Fruit fly (Drosophila melanogaster) whole organism, embryonic: ENCODE results near the gene Doc2.

Source experiments
- Antp ChIP-seq: fragments of 200-800 bp; sonication (Bioruptor generic); optimal IDR thresholded peaks from 3 replicates; lab custom pipeline; 2016; ENCODE audit warnings: missing biosample characterization, missing genetic modification characterization
- Bgb ChIP-seq: fragments of 200-800 bp; sonication (Bioruptor generic); IDR thresholded peaks from 2 replicates; pipeline ENCODE4 v1.3.6; 2022; ENCODE audit warnings: missing biosample characterization, missing genetic modification characterization; ENCODE audit not compliant: partially characterized antibody
- CG10209 ChIP-seq: fragments of 200-800 bp; sonication (Bioruptor generic); optimal IDR thresholded peaks from 3 replicates; lab custom pipeline; 2017; ENCODE audit warnings: missing biosample characterization, mild to moderate bottlenecking, missing genetic modification characterization, missing genetic modification reagents
- CG10321 ChIP-seq: fragments of 200-800 bp; sonication (Bioruptor generic); IDR thresholded peaks from 2 replicates; pipeline ENCODE4 v1.3.6; 2022; ENCODE audit warnings: missing biosample characterization, missing genetic modification characterization
- CG10565 ChIP-seq: fragments of 200-800 bp; sonication (Bioruptor generic); optimal IDR thresholded peaks from 3 replicates; lab custom pipeline; 2016; ENCODE audit warnings: missing biosample characterization, mild to moderate bottlenecking, missing genetic modification characterization
- CG10959 ChIP-seq: fragments of 200-800 bp; sonication (Bioruptor generic); IDR thresholded peaks from 2 replicates; pipeline ENCODE4 v1.3.6; 2022; ENCODE audit warnings: missing biosample characterization, missing genetic modification characterization
- CG11504 ChIP-seq: fragments of 200-800 bp; sonication (Bioruptor generic); optimal IDR thresholded peaks from 3 replicates; lab custom pipeline; 2019; ENCODE audit warnings: missing biosample characterization, mild to moderate bottlenecking, missing genetic modification characterization, moderate library complexity
- CG12219 ChIP-seq: fragments of 200-800 bp; sonication (Bioruptor generic); optimal IDR thresholded peaks from 3 replicates; lab custom pipeline; 2018; ENCODE audit warnings: missing biosample characterization, mild to moderate bottlenecking, missing genetic modification characterization
- CG14441 ChIP-seq: fragments of 200-800 bp; sonication (Bioruptor generic); IDR thresholded peaks from 2 replicates; pipeline ENCODE4 v1.3.6; 2022; ENCODE audit warnings: missing biosample characterization, missing genetic modification characterization
- CG14667 ChIP-seq: fragments of 200-800 bp; sonication (Bioruptor generic); IDR thresholded peaks from 2 replicates; pipeline ENCODE4 v1.3.6; 2022; ENCODE audit warnings: missing biosample characterization, missing genetic modification characterization
- CG15696 ChIP-seq: fragments of 200-800 bp; sonication (Bioruptor generic); optimal IDR thresholded peaks from 2 replicates; lab custom pipeline; 2019; ENCODE audit warnings: missing biosample characterization, mild to moderate bottlenecking, missing genetic modification characterization, moderate library complexity
- CG17328 ChIP-seq: fragments of 200-800 bp; sonication (Bioruptor generic); IDR thresholded peaks from 2 replicates; pipeline ENCODE4 v1.3.6; 2022; ENCODE audit warnings: missing biosample characterization, missing genetic modification characterization
- CG17385 ChIP-seq: fragments of 200-800 bp; sonication (Bioruptor generic); optimal IDR thresholded peaks from 3 replicates; lab custom pipeline; 2018; ENCODE audit warnings: missing biosample characterization, mild to moderate bottlenecking, missing genetic modification characterization
- CG17829 ChIP-seq: fragments of 200-800 bp; optimal IDR thresholded peaks from 2 replicates; lab custom pipeline; 2019; ENCODE audit warnings: missing biosample characterization, mild to moderate bottlenecking, missing genetic modification characterization, moderate library complexity
- CG18262 ChIP-seq: fragments of 200-800 bp; optimal IDR thresholded peaks from 3 replicates; lab custom pipeline; 2019; ENCODE audit warnings: missing biosample characterization, mild to moderate bottlenecking, missing genetic modification characterization, moderate library complexity
- CG4282 ChIP-seq: fragments of 200-800 bp; sonication (Bioruptor generic); optimal IDR thresholded peaks from 2 replicates; lab custom pipeline; 2016; ENCODE audit warnings: missing biosample characterization, missing genetic modification characterization
- CG4617 ChIP-seq: fragments of 200-800 bp; sonication (Bioruptor generic); optimal IDR thresholded peaks from 3 replicates; lab custom pipeline; 2016; ENCODE audit warnings: missing biosample characterization, missing genetic modification characterization, borderline replicate concordance
- CG6272 ChIP-seq: fragments of 200-800 bp; sonication (Bioruptor generic); IDR thresholded peaks from 2 replicates; pipeline ENCODE4 v1.3.6; 2022; ENCODE audit warnings: missing biosample characterization, missing genetic modification characterization
- CG6854 ChIP-seq: fragments of 200-800 bp; sonication (Bioruptor generic); optimal IDR thresholded peaks from 3 replicates; lab custom pipeline; 2017; ENCODE audit warnings: missing biosample characterization, mild to moderate bottlenecking, missing genetic modification characterization
- CG7745 ChIP-seq: fragments of 200-800 bp; sonication (Bioruptor generic); optimal IDR thresholded peaks from 2 replicates; lab custom pipeline; 2018; ENCODE audit warnings: missing biosample characterization, mild to moderate bottlenecking, missing genetic modification characterization, moderate library complexity
- CG8290 ChIP-seq, 3 experiments: fragments of 200-800 bp; sonication (Bioruptor generic); optimal IDR thresholded peaks; 2 replicates each; lab custom pipeline; 2016 to 2019; ENCODE audit warnings: missing biosample characterization in 3 of 3, missing genetic modification characterization in 3 of 3, mild to moderate bottlenecking in 2 of 3, moderate library complexity in 1 of 3
- CG8765 ChIP-seq: fragments of 200-800 bp; sonication (Bioruptor generic); IDR thresholded peaks from 2 replicates; pipeline ENCODE4 v1.3.6; 2022; ENCODE audit warnings: missing biosample characterization, missing genetic modification characterization
- CkIIα-i1 ChIP-seq: fragments of 200-800 bp; sonication (Bioruptor generic); IDR thresholded peaks from 2 replicates; pipeline ENCODE4 v1.3.6; 2022; ENCODE audit warnings: missing biosample characterization, missing genetic modification characterization
- CoRest ChIP-seq: fragments of 200-800 bp; sonication (Bioruptor generic); optimal IDR thresholded peaks from 3 replicates; lab custom pipeline; 2018; ENCODE audit warnings: missing biosample characterization, mild to moderate bottlenecking, missing genetic modification characterization, moderate library complexity
- CrebB ChIP-seq: fragments of 200-800 bp; sonication (Bioruptor generic); optimal IDR thresholded peaks from 3 replicates; lab custom pipeline; 2018; ENCODE audit warnings: missing biosample characterization, mild to moderate bottlenecking, missing genetic modification characterization
- D ChIP-seq, 2 experiments: fragments of 200-800 bp in 1 of 2; fragments of >200 bp in 1 of 2; sonication (Bioruptor generic) in 1 of 2; optimal IDR thresholded peaks; 2 replicates in 1 of 2; 3 replicates in 1 of 2; lab custom pipeline; 2017; ENCODE audit warnings: mild to moderate bottlenecking in 1 of 2, missing biosample characterization in 1 of 2, missing genetic modification characterization in 1 of 2, missing genetic modification reagents in 1 of 2
- Deaf1 ChIP-seq: fragments of 200-800 bp; optimal IDR thresholded peaks from 3 replicates; lab custom pipeline; 2019; ENCODE audit warnings: missing biosample characterization, mild to moderate bottlenecking, missing genetic modification characterization, moderate library complexity
- Elba2 ChIP-seq: fragments of 200-800 bp; sonication (Bioruptor generic); optimal IDR thresholded peaks from 3 replicates; lab custom pipeline; 2016; ENCODE audit warnings: missing biosample characterization, missing genetic modification characterization
- H15 ChIP-seq: fragments of 200-800 bp; sonication (Bioruptor generic); IDR thresholded peaks from 3 replicates; pipeline ENCODE4 v1.3.6; 2022; ENCODE audit warnings: missing biosample characterization, missing genetic modification characterization
- HHEX ChIP-seq: fragments of 200-800 bp; sonication (Bioruptor generic); optimal IDR thresholded peaks from 3 replicates; lab custom pipeline; 2017; ENCODE audit warnings: missing biosample characterization, mild to moderate bottlenecking, missing genetic modification characterization, missing genetic modification reagents
- Xbp1 ChIP-seq: fragments of 200-800 bp; sonication (Bioruptor generic); optimal IDR thresholded peaks from 3 replicates; lab custom pipeline; 2016; ENCODE audit warnings: missing biosample characterization, mild to moderate bottlenecking, missing genetic modification characterization
- Xrp1 ChIP-seq: fragments of 200-800 bp; sonication (Bioruptor generic); IDR thresholded peaks from 2 replicates; pipeline ENCODE4 v1.3.6; 2022; ENCODE audit warnings: missing biosample characterization, missing genetic modification characterization
- bcd ChIP-seq: fragments of 200-800 bp; sonication (Bioruptor generic); optimal IDR thresholded peaks from 2 replicates; lab custom pipeline; 2017; ENCODE audit warnings: missing biosample characterization, mild to moderate bottlenecking, missing genetic modification characterization
- croc ChIP-seq: fragments of 200-800 bp; sonication (Bioruptor generic); conservative IDR thresholded peaks from 3 replicates; pipeline ENCODE4 v1.3.6; 2022; ENCODE audit warnings: missing biosample characterization, missing genetic modification characterization
- danr ChIP-seq: fragments of 200-800 bp; sonication (Bioruptor generic); IDR thresholded peaks from 2 replicates; pipeline ENCODE4 v1.3.6; 2022; ENCODE audit warnings: missing biosample characterization, missing genetic modification characterization
- dimm ChIP-seq: fragments of 200-800 bp; sonication (Bioruptor generic); IDR thresholded peaks from 2 replicates; pipeline ENCODE4 v1.3.6; 2022; ENCODE audit warnings: missing biosample characterization, missing genetic modification characterization
- dmrt99B ChIP-seq: fragments of 200-800 bp; sonication (Bioruptor generic); optimal IDR thresholded peaks from 2 replicates; lab custom pipeline; 2018; ENCODE audit warnings: missing biosample characterization, mild to moderate bottlenecking, missing genetic modification characterization, moderate library complexity
- en ChIP-seq: fragments of 200-800 bp; sonication (Bioruptor generic); optimal IDR thresholded peaks from 2 replicates; lab custom pipeline; 2016; ENCODE audit warnings: missing biosample characterization, missing genetic modification characterization
- fd3F ChIP-seq: fragments of 200-800 bp; sonication (Bioruptor generic); optimal IDR thresholded peaks from 2 replicates; lab custom pipeline; 2018; ENCODE audit warnings: missing biosample characterization, mild to moderate bottlenecking, missing genetic modification characterization, moderate library complexity
- fd64A ChIP-seq: fragments of 200-800 bp; sonication (Bioruptor generic); optimal IDR thresholded peaks from 3 replicates; lab custom pipeline; 2018; ENCODE audit warnings: missing biosample characterization, mild to moderate bottlenecking, missing genetic modification characterization
- gem ChIP-seq: fragments of 200-800 bp; sonication (Bioruptor generic); optimal IDR thresholded peaks from 2 replicates; lab custom pipeline; 2019; ENCODE audit warnings: missing biosample characterization, mild to moderate bottlenecking, missing genetic modification characterization, moderate library complexity
- jigr1 ChIP-seq: fragments of 200-800 bp; sonication (Bioruptor generic); IDR thresholded peaks from 3 replicates; pipeline ENCODE4 v1.3.6; 2022; ENCODE audit warnings: missing biosample characterization, missing genetic modification characterization
- pzg ChIP-seq: fragments of 200-800 bp; sonication (Bioruptor generic); optimal IDR thresholded peaks from 3 replicates; lab custom pipeline; 2018; ENCODE audit warnings: missing biosample characterization, mild to moderate bottlenecking, missing genetic modification characterization, moderate library complexity
- ro ChIP-seq: fragments of 200-800 bp; sonication (Bioruptor generic); IDR thresholded peaks from 2 replicates; pipeline ENCODE4 v1.3.6; 2022; ENCODE audit warnings: missing biosample characterization, missing genetic modification characterization
- sens ChIP-seq: fragments of 200-800 bp; sonication (Bioruptor generic); peaks from one replicate; lab custom pipeline; 2016; ENCODE audit warnings: missing biosample characterization, missing genetic modification characterization
- sug ChIP-seq: fragments of 200-800 bp; optimal IDR thresholded peaks from 2 replicates; lab custom pipeline; 2019; ENCODE audit warnings: missing biosample characterization, mild to moderate bottlenecking, missing genetic modification characterization, moderate library complexity
- tgo ChIP-seq: fragments of 200-800 bp; sonication (Bioruptor generic); IDR thresholded peaks from 3 replicates; pipeline ENCODE4 v1.3.6; 2022; ENCODE audit warnings: missing biosample characterization, missing genetic modification characterization
- vnd ChIP-seq: fragments of 200-800 bp; sonication (Bioruptor generic); IDR thresholded peaks from 3 replicates; pipeline ENCODE4 v1.3.6; 2022; ENCODE audit warnings: missing biosample characterization, missing genetic modification characterization; ENCODE audit not compliant: partially characterized antibody
- zfh2 ChIP-seq: fragments of 200-800 bp; sonication (Bioruptor generic); optimal IDR thresholded peaks from 2 replicates; lab custom pipeline; 2016; ENCODE audit warnings: missing biosample characterization, missing genetic modification characterization

The Doc2 gene

dm6 chr3L:9033999-9034626 lies 15.1 kb upstream of the Doc2 start (continued):
- TF ChIP-seq CG7745 (no peak), CG8765 (GFP tag; lab: Robert Waterston, UW) (peak; percentile 64; the same call in 1 of the 2 replicates), D (optimal IDR thresholded peaks at IDR 0.05; lab: Kevin White, UChicago) (no peak), D (GFP tag; optimal IDR thresholded peaks at IDR 0.05; lab: Kevin White, UChicago) (peak; percentile 78), Xbp1 (GFP tag; lab: Kevin White, UChicago) (peak; percentile 43), CG10565 (peak; percentile 36), CG12219 (GFP tag; lab: Kevin White, UChicago) (no peak), Deaf1 (tag; lab: Kevin White, UChicago) (peak; percentile 70), dimm (GFP tag; lab: Robert Waterston, UW) (0 out of 2 replicates have a peak, but pooled peaks have one; percentile 15), Antp (GFP tag; lab: Kevin White, UChicago) (no peak), Xrp1 (peak; percentile 91), fd3F (GFP tag; lab: Kevin White, UChicago) (no peak), zfh2 (no peak), CoRest (tag; lab: Kevin White, UChicago) (peak; percentile 53), CG10321 (GFP tag; lab: Robert Waterston, UW) (peak; percentile 26; the same call in 1 of the 2 replicates), CG15696 (tag; lab: Kevin White, UChicago) (peak; percentile 73), dmrt99B (tag; lab: Kevin White, UChicago) (peak; percentile 81), HHEX (GFP tag; lab: Kevin White, UChicago) (peak; percentile 31), danr (peak; percentile 65), en (no peak), tgo (GFP tag; lab: Robert Waterston, UW) (peak; percentile 64), CG18262 (tag; lab: Kevin White, UChicago) (peak; percentile 82), Elba2 (GFP tag; lab: Kevin White, UChicago) (no peak), gem (tag; lab: Kevin White, UChicago) (peak; percentile 30), CG11504 (tag; lab: Kevin White, UChicago) (peak; percentile 80), pzg (no peak), ro (GFP tag; lab: Robert Waterston, UW) (peak; percentile 23; the same call in 1 of the 2 replicates), jigr1 (GFP tag; lab: Robert Waterston, UW) (peak; percentile 43; the same call in 1 of the 3 replicates), CG17328 (GFP tag; lab: Robert Waterston, UW) (peak; percentile 85), CG17829 (tag; lab: Kevin White, UChicago) (peak; percentile 77), CG14667 (GFP tag; lab: Robert Waterston, UW) (peak; percentile 55), CG4617 (GFP tag; lab: Kevin White, UChicago) (no peak), CG10959 (GFP tag; lab: Robert Waterston, UW) (peak; percentile 86), sug (tag; lab: Kevin White, UChicago) (no peak), fd64A (GFP tag; lab: Kevin White, UChicago) (peak; percentile 28), CG14441 (GFP tag; lab: Robert Waterston, UW) (peak; percentile 70), CG6854 (GFP tag; lab: Kevin White, UChicago) (no peak), bcd (GFP tag; lab: Kevin White, UChicago) (peak; percentile 54), CkIIα-i1 (no peak), croc (peak; percentile 77), CrebB (tag; lab: Kevin White, UChicago) (no peak), sens (GFP tag; lab: Kevin White, UChicago) (peak; percentile 94), CG4282 (GFP tag; lab: Kevin White, UChicago) (no peak), vnd (GFP tag; lab: Robert Waterston, UW) (no peak), H15 (GFP tag; lab: Robert Waterston, UW) (peak; percentile 70), CG6272 (GFP tag; lab: Robert Waterston, UW) (peak; percentile 35; the same call in 1 of the 2 replicates), CG17385 (GFP tag; lab: Kevin White, UChicago) (peak; percentile 17), CG10209 (GFP tag; lab: Kevin White, UChicago) (peak; percentile 41), CG8290 (GFP tag; optimal IDR thresholded peaks at IDR 0.05; lab: Kevin White, UChicago) (no peak), CG8290 (tag; optimal IDR thresholded peaks at IDR 0.05; lab: Kevin White, UChicago) (no peak), Bgb (GFP tag; lab: Robert Waterston, UW) (no peak)
